Worm (Caenorhabditis elegans) whole organism, mixed stage, embryonic: ENCODE data around the gene F56C3.4.
"Not testable (repeated sequence)": the region's sequence is repeated elsewhere in the genome, so short reads cannot be mapped to it uniquely, and the experiment has no call there.

ENCODE experiments used
- blmp-1 ChIP-seq: fragments of 150-350 bp; optimal IDR thresholded peaks from 2 replicates; lab custom pipeline; 2014; ENCODE audit warnings: missing biosample characterization, missing genetic modification characterization
- elt-1 ChIP-seq: sonication (generic microtip); optimal IDR thresholded peaks from 2 replicates; lab custom pipeline; 2017; ENCODE audit warnings: missing genetic modification characterization, mild to moderate bottlenecking, missing compliant biosample characterization, antibody characterized with exemption, moderate library complexity, borderline replicate concordance; ENCODE audit not compliant: insufficient read depth
- hlh-1 ChIP-seq: fragments of 150-350 bp; optimal IDR thresholded peaks from 2 replicates; lab custom pipeline; 2014; ENCODE audit warnings: missing biosample characterization, missing genetic modification reagents, missing genetic modification characterization
- lin-13 ChIP-seq: fragments of 150-350 bp; optimal IDR thresholded peaks from 2 replicates; lab custom pipeline; 2014; ENCODE audit warnings: missing biosample characterization, missing genetic modification characterization
- lin-32 ChIP-seq: fragments of 200-800 bp; sonication (Bioruptor generic); optimal IDR thresholded peaks from 2 replicates; lab custom pipeline; 2018; ENCODE audit warnings: mild to moderate bottlenecking, missing genetic modification characterization, missing compliant biosample characterization
- snpc-4 ChIP-seq: fragments of 150-350 bp; optimal IDR thresholded peaks from 2 replicates; lab custom pipeline; 2014; ENCODE audit warnings: missing biosample characterization, missing genetic modification characterization
- sptf-1 ChIP-seq: sonication (generic microtip); optimal IDR thresholded peaks from 2 replicates; lab custom pipeline; 2017; ENCODE audit warnings: mild to moderate bottlenecking, missing genetic modification characterization, moderate library complexity, missing compliant biosample characterization
- tbx-8 ChIP-seq: fragments of 200-800 bp; sonication (Bioruptor generic); optimal IDR thresholded peaks from 2 replicates; lab custom pipeline; 2018; ENCODE audit warnings: mild to moderate bottlenecking, missing genetic modification characterization, moderate library complexity, missing compliant biosample characterization
- unc-120 ChIP-seq: sonication (generic microtip); optimal IDR thresholded peaks from 2 replicates; lab custom pipeline; 2017; ENCODE audit warnings: missing genetic modification characterization, missing compliant biosample characterization; ENCODE audit not compliant: poor library complexity, severe bottlenecking

ce11 chrX:1403971-1404370 is 43.4 kb upstream of the F56C3.4 start, which contains the start of gene ZK402.1:
- not testable (repeated sequence) for TF ChIP-seq blmp-1 (tag; lab: Kevin White, UChicago); unc-120 (tag; lab: Kevin White, UChicago); hlh-1 (tag; lab: Kevin White, UChicago); lin-32 (GFP tag; lab: Kevin White, UChicago); lin-13 (tag; lab: Kevin White, UChicago); sptf-1 (tag; lab: Kevin White, UChicago); elt-1; snpc-4 (tag; lab: Kevin White, UChicago); tbx-8 (GFP tag; lab: Kevin White, UChicago)
